Worm (Caenorhabditis elegans) whole organism, midembryonic: ENCODE data around the gene K08E4.7.

Source experiments
- T22C8.4 ChIP-seq: fragments of 200-800 bp; sonication (Bioruptor generic); IDR thresholded peaks from 2 replicates; pipeline ENCODE4 v1.3.6; 2022; ENCODE audit warnings: missing genetic modification characterization, missing compliant biosample characterization
- cog-1 ChIP-seq: sonication (generic microtip); optimal IDR thresholded peaks from 2 replicates; lab custom pipeline; 2016; ENCODE audit warnings: missing genetic modification characterization, missing compliant biosample characterization
- flt-1 ChIP-seq: fragments of 200-800 bp; sonication (Bioruptor generic); IDR thresholded peaks from 2 replicates; pipeline ENCODE4 v1.3.6; 2022; ENCODE audit warnings: missing genetic modification characterization, missing compliant biosample characterization
- klf-2 ChIP-seq: fragments of 200-800 bp; sonication (Bioruptor generic); conservative IDR thresholded peaks from 2 replicates; pipeline ENCODE4 v1.3.6; 2022; ENCODE audit warnings: missing genetic modification reagents, missing genetic modification characterization, missing compliant biosample characterization
- med-1 ChIP-seq: sonication (generic microtip); optimal IDR thresholded peaks from 2 replicates; lab custom pipeline; 2017; ENCODE audit warnings: missing genetic modification characterization, mild to moderate bottlenecking, missing compliant biosample characterization, antibody characterized with exemption, missing genetic modification reagents; ENCODE audit not compliant: insufficient read depth
- ref-1 ChIP-seq: fragments of 200-800 bp; sonication (Bioruptor generic); conservative IDR thresholded peaks from 2 replicates; pipeline ENCODE4 v1.3.6; 2022; ENCODE audit warnings: missing genetic modification reagents, missing genetic modification characterization, missing compliant biosample characterization
- tab-1 ChIP-seq: fragments of 200-800 bp; sonication (Bioruptor generic); IDR thresholded peaks from 2 replicates; pipeline ENCODE4 v1.3.6; 2022; ENCODE audit warnings: missing genetic modification characterization, missing compliant biosample characterization
- ztf-23 ChIP-seq: fragments of 200-800 bp; sonication (Bioruptor generic); IDR thresholded peaks from 2 replicates; pipeline ENCODE4 v1.3.6; 2022; ENCODE audit warnings: missing genetic modification reagents, missing genetic modification characterization, missing compliant biosample characterization
- ztf-29 ChIP-seq: fragments of 200-800 bp; sonication (Bioruptor generic); IDR thresholded peaks from 2 replicates; pipeline ENCODE4 v1.3.6; 2022; ENCODE audit warnings: missing genetic modification reagents, missing genetic modification characterization, missing compliant biosample characterization

K08E4.7 gene

ce11 chrIV:12092113-12092512 is 16.5 kb downstream of the K08E4.7 start, which contains the start of gene mig-32:
mig-32 (minus strand) TSS chrIV:12092213.
- no peak for TF ChIP-seq cog-1 (tag; lab: Kevin White, UChicago)

- no peak for TF ChIP-seq klf-2 (GFP tag; lab: Robert Waterston, UW)
- TF ChIP-seq ref-1 (GFP tag; lab: Robert Waterston, UW): no peak
- TF ChIP-seq T22C8.4 (GFP tag; lab: Robert Waterston, UW): no peak
- TF ChIP-seq med-1: no peak
- TF ChIP-seq flt-1 (GFP tag; lab: Robert Waterston, UW): no peak
- TF ChIP-seq cog-1 (tag; lab: Kevin White, UChicago): no peak
- no peak for TF ChIP-seq tab-1
- TF ChIP-seq ztf-23 (GFP tag; lab: Robert Waterston, UW): no peak
- TF ChIP-seq ztf-29 (GFP tag; lab: Robert Waterston, UW): no peak
Observed at ce11 chrIV:12093384-12093783, 17.8 kb downstream of the K08E4.7 start, which contains the start of gene cpsf-4. cpsf-4 (minus strand) TSS chrIV:12093445.

ce11 chrIV:12093819-12094218 is 18.2 kb downstream of the K08E4.7 start, which contains the start of gene F11A10.5:
F11A10.5 (plus strand) TSS chrIV:12094119.
- TF ChIP-seq ztf-23 (GFP tag; lab: Robert Waterston, UW) (no peak), T22C8.4 (GFP tag; lab: Robert Waterston, UW) (peak; percentile 55; the same call in 1 of the 2 replicates)

- TF ChIP-seq flt-1 (GFP tag; lab: Robert Waterston, UW) (no peak), med-1 (no peak), cog-1 (tag; lab: Kevin White, UChicago) (no peak), tab-1 (no peak), ztf-23 (GFP tag; lab: Robert Waterston, UW) (no peak), T22C8.4 (GFP tag; lab: Robert Waterston, UW) (no peak), klf-2 (GFP tag; lab: Robert Waterston, UW) (no peak)
Observed at ce11 chrIV:12096479-12096878, 20.9 kb downstream of the K08E4.7 start, which contains the start of gene mon-2. mon-2 (plus strand) TSS chrIV:12096779.

- TF ChIP-seq flt-1 (GFP tag; lab: Robert Waterston, UW): no peak
- no peak for TF ChIP-seq T22C8.4 (GFP tag; lab: Robert Waterston, UW)
- TF ChIP-seq ztf-29 (GFP tag; lab: Robert Waterston, UW): no peak
- TF ChIP-seq med-1: no peak
- no peak for TF ChIP-seq tab-1
- no peak for TF ChIP-seq klf-2 (GFP tag; lab: Robert Waterston, UW)
- TF ChIP-seq ztf-23 (GFP tag; lab: Robert Waterston, UW): no peak
- TF ChIP-seq ref-1 (GFP tag; lab: Robert Waterston, UW): no peak
- no peak for TF ChIP-seq cog-1 (tag; lab: Kevin White, UChicago)
Observed at ce11 chrIV:12105558-12105957, 30.0 kb downstream of the K08E4.7 start, which contains the start of gene M18.3. M18.3 (plus strand) TSS chrIV:12105858.

ce11 chrIV:12108984-12109657 is 33.5 kb downstream of the K08E4.7 start:
- no peak for TF ChIP-seq ztf-29 (GFP tag; lab: Robert Waterston, UW)
- TF ChIP-seq T22C8.4 (GFP tag; lab: Robert Waterston, UW): no peak
- no peak for TF ChIP-seq flt-1 (GFP tag; lab: Robert Waterston, UW)
- no peak for TF ChIP-seq cog-1 (tag; lab: Kevin White, UChicago)
- TF ChIP-seq ztf-23 (GFP tag; lab: Robert Waterston, UW): no peak
- no peak for TF ChIP-seq ref-1 (GFP tag; lab: Robert Waterston, UW)
- no peak for TF ChIP-seq tab-1

- TF ChIP-seq ztf-23 (GFP tag; lab: Robert Waterston, UW) (no peak), ref-1 (GFP tag; lab: Robert Waterston, UW) (no peak), tab-1 (no peak), cog-1 (tag; lab: Kevin White, UChicago) (no peak), klf-2 (GFP tag; lab: Robert Waterston, UW) (no peak), med-1 (no peak), ztf-29 (GFP tag; lab: Robert Waterston, UW) (no peak), flt-1 (GFP tag; lab: Robert Waterston, UW) (no peak), T22C8.4 (GFP tag; lab: Robert Waterston, UW) (no peak)
Observed at ce11 chrIV:12109743-12110142, 34.1 kb downstream of the K08E4.7 start.

ce11 chrIV:12110339-12110738 is 34.7 kb downstream of the K08E4.7 start, which contains the start of gene col-129:
col-129 (minus strand) TSS chrIV:12110439.
- TF ChIP-seq klf-2 (GFP tag; lab: Robert Waterston, UW) (no peak), tab-1 (no peak), ztf-23 (GFP tag; lab: Robert Waterston, UW) (no peak), med-1 (no peak), flt-1 (GFP tag; lab: Robert Waterston, UW) (no peak), ref-1 (GFP tag; lab: Robert Waterston, UW) (no peak), T22C8.4 (GFP tag; lab: Robert Waterston, UW) (no peak)

- TF ChIP-seq med-1: no peak
- TF ChIP-seq ztf-29 (GFP tag; lab: Robert Waterston, UW): no peak
- TF ChIP-seq ref-1 (GFP tag; lab: Robert Waterston, UW): no peak
Observed at ce11 chrIV:12111477-12111876, 35.9 kb downstream of the K08E4.7 start, which contains the start of gene dlc-2. dlc-2 (minus strand) TSS chrIV:12111577.

- TF ChIP-seq cog-1 (tag; lab: Kevin White, UChicago): no peak
- no peak for TF ChIP-seq tab-1
- no peak for TF ChIP-seq ref-1 (GFP tag; lab: Robert Waterston, UW)
- TF ChIP-seq ztf-23 (GFP tag; lab: Robert Waterston, UW): no peak
- no peak for TF ChIP-seq ztf-29 (GFP tag; lab: Robert Waterston, UW)
- no peak for TF ChIP-seq med-1
- TF ChIP-seq T22C8.4 (GFP tag; lab: Robert Waterston, UW): no peak
- TF ChIP-seq flt-1 (GFP tag; lab: Robert Waterston, UW): no peak
- no peak for TF ChIP-seq klf-2 (GFP tag; lab: Robert Waterston, UW)
Observed at ce11 chrIV:12113056-12113455, 37.5 kb downstream of the K08E4.7 start.
